Worm (Caenorhabditis elegans) whole organism, L1 larva: ENCODE data around the gene bed-2.

ENCODE experiments used
- elt-2 ChIP-seq: sonication (generic microtip); optimal IDR thresholded peaks from 2 replicates; lab custom pipeline; 2016; ENCODE audit warnings: missing genetic modification characterization, mild to moderate bottlenecking, inconsistent platforms, missing compliant biosample characterization, missing genetic modification reagents
- jun-1 ChIP-seq: fragments of 150-350 bp; optimal IDR thresholded peaks from 2 replicates; lab custom pipeline; 2014; ENCODE audit warnings: missing biosample characterization, missing genetic modification reagents, missing genetic modification characterization
- lin-15B ChIP-seq: fragments of 150-350 bp; sonication (generic microtip); optimal IDR thresholded peaks from 3 replicates; lab custom pipeline; 2014; ENCODE audit warnings: missing biosample characterization, missing genetic modification characterization
- lsy-2 ChIP-seq, 2 experiments: fragments of 150-350 bp; optimal IDR thresholded peaks; 2 replicates each; lab custom pipeline; 2014; ENCODE audit warnings: missing biosample characterization in 2 of 2, missing genetic modification characterization in 2 of 2
- nhr-28 ChIP-seq: fragments of 150-350 bp; optimal IDR thresholded peaks from 2 replicates; lab custom pipeline; 2014; ENCODE audit warnings: missing biosample characterization, missing genetic modification characterization
- nhr-76 ChIP-seq: sonication (generic microtip); optimal IDR thresholded peaks from 2 replicates; lab custom pipeline; 2017; ENCODE audit warnings: missing biosample characterization, missing genetic modification characterization
- nhr-90 ChIP-seq: sonication (generic microtip); optimal IDR thresholded peaks from 2 replicates; lab custom pipeline; 2016; ENCODE audit warnings: mild to moderate bottlenecking, missing genetic modification characterization, missing compliant biosample characterization; ENCODE audit not compliant: poor library complexity
- snu-23 ChIP-seq: sonication (generic microtip); optimal IDR thresholded peaks from 2 replicates; lab custom pipeline; 2016; ENCODE audit warnings: missing genetic modification characterization, missing compliant biosample characterization
- swsn-7 ChIP-seq: sonication (generic microtip); optimal IDR thresholded peaks from 2 replicates; lab custom pipeline; 2016; ENCODE audit warnings: missing genetic modification characterization, missing compliant biosample characterization
- ztf-11 ChIP-seq, 2 experiments: sonication (generic microtip); optimal IDR thresholded peaks; 2 replicates each; lab custom pipeline; 2016 to 2017; ENCODE audit warnings: missing genetic modification characterization in 2 of 2, missing biosample characterization in 1 of 2, missing compliant biosample characterization in 1 of 2
- ztf-4 ChIP-seq: fragments of 150-350 bp; optimal IDR thresholded peaks from 2 replicates; lab custom pipeline; 2014; ENCODE audit warnings: missing biosample characterization, missing genetic modification characterization

- TF ChIP-seq nhr-90 (tag; lab: Kevin White, UChicago) (no peak), ztf-11 (tag; optimal IDR thresholded peaks at IDR 0.05; lab: Kevin White, UChicago) (no peak), ztf-4 (tag; lab: Kevin White, UChicago) (no peak), nhr-76 (tag; lab: Kevin White, UChicago) (no peak), lsy-2 (tag; optimal IDR thresholded peaks at IDR 0.05; lab: Kevin White, UChicago) (no peak), jun-1 (tag; lab: Kevin White, UChicago) (no peak), lin-15B (tag; lab: Kevin White, UChicago) (no peak), elt-2 (tag; lab: Kevin White, UChicago) (no peak), nhr-28 (no peak), swsn-7 (tag; lab: Kevin White, UChicago) (no peak), snu-23 (no peak)
Observed at ce11 chrIII:11477307-11477706, 6.7 kb upstream of the bed-2 start.
